Fruit fly (Drosophila melanogaster) whole organism, larva: ENCODE measurements around the gene kek1.

Experiments used
- noc ChIP-seq: fragments of 200-800 bp; sonication (Bioruptor generic); optimal IDR thresholded peaks from 3 replicates; lab custom pipeline; 2019; ENCODE audit warnings: missing biosample characterization, mild to moderate bottlenecking, missing genetic modification characterization, moderate library complexity

The kek1 gene

DNA sequence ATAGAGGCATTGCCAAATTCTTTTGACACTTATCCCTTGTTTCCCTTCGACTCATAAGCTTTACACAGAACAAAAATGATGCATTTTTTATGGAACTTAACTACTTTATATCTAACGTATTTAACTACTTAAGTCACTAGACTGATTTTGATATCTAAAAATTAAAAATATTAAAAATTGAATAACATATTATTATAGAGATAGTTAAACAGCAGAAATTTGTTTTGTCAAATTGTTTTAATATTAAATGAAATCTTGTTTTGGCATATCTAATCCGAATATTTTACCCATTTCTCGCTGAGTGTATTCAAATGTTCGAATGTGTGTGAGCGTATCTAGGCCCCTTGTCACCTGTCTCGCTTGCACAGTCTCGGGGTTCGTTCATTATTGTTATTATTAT lies 50.8 kb downstream of the kek1 start:
- TF ChIP-seq noc (tag; lab: Kevin White, UChicago): no peak
